Fruit fly (Drosophila melanogaster) whole organism, embryonic: ENCODE data around the gene sals.

ENCODE experiments used
- CG12219 ChIP-seq: fragments of 200-800 bp; sonication (Bioruptor generic); optimal IDR thresholded peaks from 3 replicates; lab custom pipeline; 2018; ENCODE audit warnings: missing biosample characterization, mild to moderate bottlenecking, missing genetic modification characterization
- CG14050 ChIP-seq: fragments of 200-800 bp; sonication (Bioruptor generic); IDR thresholded peaks from 3 replicates; pipeline ENCODE4 v1.3.6; 2022; ENCODE audit warnings: missing biosample characterization, missing genetic modification characterization
- CG18599 ChIP-seq: fragments of 200-800 bp; sonication (Bioruptor generic); optimal IDR thresholded peaks from 3 replicates; lab custom pipeline; 2017; ENCODE audit warnings: missing biosample characterization, missing genetic modification characterization, mild to moderate bottlenecking, moderate library complexity, missing genetic modification reagents
- CG2199 ChIP-seq: fragments of 200-800 bp; sonication (Bioruptor generic); IDR thresholded peaks from 3 replicates; pipeline ENCODE4 v1.3.6; 2022; ENCODE audit warnings: missing biosample characterization, missing genetic modification characterization
- Dad ChIP-seq: fragments of 200-800 bp; sonication (Bioruptor generic); optimal IDR thresholded peaks from 3 replicates; lab custom pipeline; 2016; ENCODE audit warnings: missing biosample characterization, missing genetic modification characterization
- Eip74EF ChIP-seq, 2 experiments: fragments of 200-800 bp in 1 of 2; fragments of >200 bp in 1 of 2; sonication (Bioruptor generic) in 1 of 2; optimal IDR thresholded peaks; 2 replicates each; lab custom pipeline; 2017 to 2019; ENCODE audit warnings: missing biosample characterization in 2 of 2, missing genetic modification characterization in 2 of 2, mild to moderate bottlenecking in 1 of 2, moderate library complexity in 1 of 2
- Hr78 ChIP-seq, 2 experiments: fragments of 200-800 bp in 1 of 2; fragments of >200 bp in 1 of 2; sonication (Bioruptor generic) in 1 of 2; optimal IDR thresholded peaks; 2 replicates each; lab custom pipeline; 2017 to 2019; ENCODE audit warnings: missing biosample characterization in 2 of 2, missing genetic modification characterization in 2 of 2, mild to moderate bottlenecking in 1 of 2, moderate library complexity in 1 of 2
- MTF-1 ChIP-seq: fragments of 200-800 bp; sonication (Bioruptor generic); optimal IDR thresholded peaks from 2 replicates; lab custom pipeline; 2018; ENCODE audit warnings: missing biosample characterization, mild to moderate bottlenecking, missing genetic modification characterization, borderline replicate concordance
- bbx ChIP-seq: fragments of 200-800 bp; sonication (Bioruptor generic); IDR thresholded peaks from 2 replicates; pipeline ENCODE4 v1.3.6; 2022; ENCODE audit warnings: missing biosample characterization, missing genetic modification characterization; ENCODE audit not compliant: partially characterized antibody
- lmd ChIP-seq: fragments of 200-800 bp; sonication (Bioruptor generic); IDR thresholded peaks from 2 replicates; pipeline ENCODE4 v1.3.6; 2022; ENCODE audit warnings: missing biosample characterization, missing genetic modification characterization
- pb ChIP-seq: fragments of 200-800 bp; sonication (Bioruptor generic); optimal IDR thresholded peaks from 3 replicates; lab custom pipeline; 2016; ENCODE audit warnings: missing biosample characterization, missing genetic modification characterization
- pfk ChIP-seq: fragments of 200-800 bp; sonication (Bioruptor generic); optimal IDR thresholded peaks from 2 replicates; lab custom pipeline; 2018; ENCODE audit warnings: missing biosample characterization, mild to moderate bottlenecking, missing genetic modification characterization, moderate library complexity
- seq ChIP-seq: fragments of 200-800 bp; sonication (Bioruptor generic); IDR thresholded peaks from 2 replicates; pipeline ENCODE4 v1.3.6; 2022; ENCODE audit warnings: missing biosample characterization, missing genetic modification characterization

- no peak for TF ChIP-seq Hr78 (GFP tag; optimal IDR thresholded peaks at IDR 0.05; lab: Kevin White, UChicago)
- no peak for TF ChIP-seq pfk (GFP tag; lab: Kevin White, UChicago)
- TF ChIP-seq CG12219 (GFP tag; lab: Kevin White, UChicago) = no peak
- TF ChIP-seq seq (GFP tag; lab: Robert Waterston, UW) = no peak
- TF ChIP-seq bbx = no peak
- TF ChIP-seq Eip74EF (GFP tag; optimal IDR thresholded peaks at IDR 0.05; lab: Kevin White, UChicago) = no peak
- no peak for TF ChIP-seq lmd (GFP tag; lab: Robert Waterston, UW)
- no peak for TF ChIP-seq pb
- no peak for TF ChIP-seq CG14050 (GFP tag; lab: Robert Waterston, UW)
- no peak for TF ChIP-seq MTF-1 (GFP tag; lab: Kevin White, UChicago)
- no peak for TF ChIP-seq CG18599 (GFP tag; lab: Kevin White, UChicago)
- 0 out of 3 replicates have a peak, but pooled peaks have one; percentile 8 for TF ChIP-seq CG2199 (GFP tag; lab: Robert Waterston, UW)
- TF ChIP-seq Dad (GFP tag; lab: Kevin White, UChicago) = no peak
Observed at dm6 chr3R:11402894-11403293, 48.7 kb downstream of the sals start.
